Worm (Caenorhabditis elegans): Measurements from ENCODE around the gene fbxa-69.

- TF ChIP-seq nhr-76 (tag; optimal IDR thresholded peaks at IDR 0.05): no peak
- TF ChIP-seq snpc-4 (tag; optimal IDR thresholded peaks at IDR 0.05): no peak
- TF ChIP-seq lin-13 (tag; optimal IDR thresholded peaks at IDR 0.05): no peak
- TF ChIP-seq nhr-12 (tag; optimal IDR thresholded peaks at IDR 0.05): no peak
- TF ChIP-seq elt-1 (tag; optimal IDR thresholded peaks at IDR 0.05; ENCODE audit: borderline replicate concordance, insufficient read depth): no peak
- TF ChIP-seq elt-3 (tag; optimal IDR thresholded peaks at IDR 0.05): no peak
- TF ChIP-seq unc-62 (GFP tag; optimal IDR thresholded peaks at IDR 0.05): no peak
- no peak for TF ChIP-seq ztf-11 (tag; optimal IDR thresholded peaks at IDR 0.05)
- no peak for TF ChIP-seq pha-4 (tag; optimal IDR thresholded peaks at IDR 0.05)
- TF ChIP-seq nhr-2 (tag; optimal IDR thresholded peaks at IDR 0.05): no peak
- TF ChIP-seq hlh-1 (tag; optimal IDR thresholded peaks at IDR 0.05): no peak
- no peak for TF ChIP-seq ces-1 (GFP tag; optimal IDR thresholded peaks at IDR 0.05)
Observed at ce11 chrV:15809543-15809942, 6.2 kb downstream of the fbxa-69 start, which contains the start of gene srsx-36.

Data from whole organism, mixed stage, embryonic.